Worm (Caenorhabditis elegans): Measurements from ENCODE around the gene fbxb-116.

- no peak for TF ChIP-seq nhr-237 (tag; optimal IDR thresholded peaks at IDR 0.05)
- no peak for TF ChIP-seq rnt-1 (tag; optimal IDR thresholded peaks at IDR 0.05)
- TF ChIP-seq lin-13 (GFP tag; optimal IDR thresholded peaks at IDR 0.05) = no peak
- no peak for TF ChIP-seq ceh-82 (tag; optimal IDR thresholded peaks at IDR 0.05)
- no peak for TF ChIP-seq mef-2 (tag; optimal IDR thresholded peaks at IDR 0.05)
- TF ChIP-seq nhr-76 (tag; optimal IDR thresholded peaks at IDR 0.05) = no peak
- no peak for TF ChIP-seq unc-62 (GFP tag; optimal IDR thresholded peaks at IDR 0.05)
- no peak for TF ChIP-seq jun-1 (tag; optimal IDR thresholded peaks at IDR 0.05)
- TF ChIP-seq nhr-28 (tag; optimal IDR thresholded peaks at IDR 0.05) = no peak
Observed at ce11 chrV:19282314-19282713, 48.7 kb downstream of the fbxb-116 start, which contains the start of gene fbxb-117.
